Fruit fly (Drosophila melanogaster) S2 (cell line): ENCODE results near the gene Fer1.

Experiments
- CG8478 ChIP-seq: fragments of >200 bp; optimal IDR thresholded peaks from 2 replicates; lab custom pipeline; 2018
- CTCF ChIP-seq, 2 experiments: fragments of >200 bp; optimal IDR thresholded peaks; 2 replicates each; lab custom pipeline; 2018

The Fer1 gene

dm6 chr3R:7129280-7130069 lies 6.5 kb upstream of the Fer1 start, which contains the start of gene CG31248:
Gene CG31248, plus strand, starts transcription at chr3R:7129320.
- no peak for TF ChIP-seq CG8478 (lab: Kevin White, UChicago)
- no peak for TF ChIP-seq CTCF (optimal IDR thresholded peaks at IDR 0.05; lab: Kevin White, UChicago)

- TF ChIP-seq CTCF (optimal IDR thresholded peaks at IDR 0.05; lab: Kevin White, UChicago): no peak
- no peak for TF ChIP-seq CG8478 (lab: Kevin White, UChicago)
Observed at dm6 chr3R:7130827-7131226, 5.2 kb upstream of the Fer1 start.

DNA sequence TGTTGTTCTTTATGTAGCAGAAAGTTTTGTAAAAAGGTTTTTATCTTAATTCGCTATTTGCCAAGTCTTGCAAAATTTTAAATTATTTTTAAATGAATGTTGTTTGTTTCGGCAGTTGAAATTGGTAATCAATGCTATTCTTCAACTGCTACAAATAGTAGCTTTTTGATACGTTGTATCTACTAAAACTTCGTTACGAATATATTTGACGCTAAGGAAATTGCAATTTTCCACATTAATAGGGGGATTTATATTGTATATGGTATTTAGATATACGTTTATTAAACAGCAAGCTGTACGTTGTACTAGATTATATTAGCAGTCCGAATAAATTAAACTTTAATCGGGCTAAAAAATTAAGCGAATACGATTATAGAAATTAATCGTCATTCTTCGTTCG lies 4.7 kb upstream of the Fer1 start, which contains the start of gene CG31493:
Gene CG31493, plus strand, starts transcription at position 301 of the 400 bp plus-strand sequence.
- no peak for TF ChIP-seq CG8478 (lab: Kevin White, UChicago)
- TF ChIP-seq CTCF (optimal IDR thresholded peaks at IDR 0.05; lab: Kevin White, UChicago): no peak

- no peak for TF ChIP-seq CG8478 (lab: Kevin White, UChicago)
Observed at dm6 chr3R:7134715-7135505, 1.1 kb upstream of the Fer1 start.

DNA sequence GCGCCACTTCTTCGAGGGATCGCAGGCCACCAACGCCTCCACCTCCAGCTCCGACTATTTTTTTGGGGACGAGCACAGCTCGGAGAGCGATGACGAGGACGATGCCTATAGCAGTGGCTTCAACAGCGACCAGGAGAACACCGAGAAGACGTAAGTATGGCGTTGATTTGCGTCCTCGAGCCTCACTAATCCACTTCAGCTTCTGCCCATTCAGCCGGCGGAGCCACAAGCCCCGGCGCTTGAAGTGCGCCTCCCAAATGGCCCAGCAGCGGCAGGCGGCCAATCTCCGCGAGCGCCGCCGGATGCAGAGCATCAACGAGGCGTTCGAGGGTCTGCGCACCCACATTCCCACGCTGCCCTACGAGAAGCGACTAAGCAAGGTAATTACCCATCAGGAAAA lies 1.2 kb downstream of the Fer1 start:
- TF ChIP-seq CG8478 (lab: Kevin White, UChicago) (no peak), CTCF (optimal IDR thresholded peaks at IDR 0.05; lab: Kevin White, UChicago) (no peak)

DNA sequence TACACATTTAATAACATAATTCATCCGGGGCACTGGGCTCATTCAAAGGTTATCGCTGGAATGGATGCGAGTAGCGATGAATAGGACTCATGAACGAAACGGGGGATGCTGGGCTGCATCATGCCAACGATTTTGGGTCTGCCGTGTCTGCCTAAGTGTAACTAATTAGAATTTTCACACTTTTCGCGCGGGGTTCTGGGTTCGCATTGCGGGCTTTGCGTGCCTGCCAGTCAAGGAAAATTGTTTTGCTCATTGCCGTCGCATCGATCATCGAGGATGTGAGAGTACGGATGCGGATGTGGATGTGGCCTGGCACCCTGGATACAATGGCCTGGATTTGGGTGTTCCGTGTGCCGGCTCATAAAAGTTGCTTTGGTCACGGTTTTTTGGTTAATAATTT lies 2.1 kb downstream of the Fer1 start:
- no peak for TF ChIP-seq CG8478 (lab: Kevin White, UChicago)

DNA sequence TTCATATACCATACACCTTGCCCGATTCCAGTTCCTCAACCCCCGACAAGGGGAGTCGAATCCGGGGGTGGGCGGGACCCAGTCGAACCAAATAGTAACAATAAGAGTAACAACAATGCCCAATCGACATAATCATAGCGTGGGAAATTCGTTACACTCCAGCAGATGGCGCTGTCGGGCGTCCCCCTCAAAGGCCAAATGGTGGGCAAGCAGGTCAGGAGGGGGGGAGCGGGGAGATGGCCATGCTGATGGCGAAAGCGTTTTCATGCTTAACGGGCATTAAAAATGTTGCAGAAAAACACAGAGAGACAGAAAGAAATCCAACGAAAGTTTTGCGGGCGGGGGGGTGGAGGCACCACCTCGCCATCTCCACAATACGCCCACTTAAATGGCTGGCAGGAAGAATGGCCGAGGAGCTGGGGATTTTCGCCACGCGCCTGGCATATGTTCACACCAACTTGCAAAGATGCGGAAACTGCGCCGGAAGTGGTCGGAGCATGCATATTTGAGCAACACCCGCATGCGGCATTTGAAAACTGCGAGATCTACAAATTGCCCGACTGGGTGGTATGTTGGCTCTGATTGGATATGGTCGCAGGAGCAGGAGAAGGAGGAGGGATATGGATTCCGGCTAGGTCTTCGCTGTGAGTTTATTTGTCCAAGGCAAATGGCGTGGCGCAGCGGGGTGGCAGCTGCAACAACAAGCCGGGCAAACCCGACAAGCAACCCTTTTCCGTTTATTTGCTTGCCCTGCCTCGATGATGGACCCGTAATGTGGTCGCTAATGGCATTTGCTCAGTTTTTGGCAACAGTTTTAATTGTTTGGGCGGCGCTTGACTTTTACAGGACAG lies 3.4 kb downstream of the Fer1 start:
- TF ChIP-seq CTCF (optimal IDR thresholded peaks at IDR 0.05; lab: Kevin White, UChicago): peak; percentile 58 to 72
- no peak for TF ChIP-seq CG8478 (lab: Kevin White, UChicago)

DNA sequence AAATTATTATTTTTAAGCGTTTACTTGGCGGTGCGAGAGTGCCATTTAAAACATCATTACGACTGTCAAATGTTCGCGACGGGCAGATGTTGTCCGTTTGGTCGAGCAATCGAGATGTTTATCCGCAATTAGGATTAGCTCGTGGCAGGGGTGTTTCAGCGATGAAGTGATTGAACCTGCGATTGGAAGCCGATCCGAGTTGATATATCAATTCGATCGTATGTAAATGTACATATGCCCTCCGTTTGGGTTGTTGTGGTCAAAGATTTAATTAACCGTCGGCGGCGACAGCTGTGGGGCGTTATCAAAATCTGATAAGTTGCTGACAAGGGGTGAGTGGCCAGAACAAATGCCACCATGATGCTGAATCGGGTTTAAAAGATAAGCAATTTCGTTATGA lies 6.6 kb downstream of the Fer1 start:
- TF ChIP-seq CG8478 (lab: Kevin White, UChicago) (no peak), CTCF (optimal IDR thresholded peaks at IDR 0.05; lab: Kevin White, UChicago) (no peak)

DNA sequence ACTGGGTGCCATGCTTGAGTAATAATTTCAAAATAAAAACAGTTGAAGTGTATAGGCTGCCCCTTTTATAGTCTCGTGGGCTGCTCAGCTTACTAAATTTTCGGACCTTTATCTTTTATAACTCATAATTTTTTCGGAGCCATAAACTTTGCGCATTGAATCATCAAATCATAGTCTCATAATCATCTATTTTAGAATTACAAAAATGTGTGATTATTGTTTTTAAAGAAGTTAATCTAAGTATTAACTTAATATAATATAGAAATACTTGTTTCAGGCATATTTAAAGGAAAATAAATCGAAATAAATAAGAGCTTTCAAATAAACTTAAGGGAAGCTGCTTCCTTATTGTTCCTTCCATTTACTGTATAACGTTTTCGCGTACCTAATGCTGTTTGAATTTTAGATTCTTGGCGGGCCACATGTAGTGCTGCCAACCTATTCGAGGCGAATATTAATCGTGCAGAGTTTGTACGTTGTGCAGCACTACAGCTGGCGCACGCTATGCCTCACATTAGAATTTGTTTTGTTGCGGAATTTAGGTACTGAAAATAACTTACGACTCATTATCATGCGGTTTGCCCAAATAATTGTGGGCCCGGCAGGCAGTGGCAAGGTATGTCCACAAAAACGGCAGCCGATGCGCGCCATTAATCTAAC lies 8.4 kb downstream of the Fer1 start, which contains the start of the genes CG14610 and CG2656:
Gene CG14610, minus strand, starts transcription at position 51 of the 660 bp plus-strand sequence.
Gene CG2656, plus strand, starts transcription at position 480 of the 660 bp plus-strand sequence.
- TF ChIP-seq CTCF (optimal IDR thresholded peaks at IDR 0.05; lab: Kevin White, UChicago): peak in 1 of 2 experiments; percentile 17
- no peak for TF ChIP-seq CG8478 (lab: Kevin White, UChicago)

DNA sequence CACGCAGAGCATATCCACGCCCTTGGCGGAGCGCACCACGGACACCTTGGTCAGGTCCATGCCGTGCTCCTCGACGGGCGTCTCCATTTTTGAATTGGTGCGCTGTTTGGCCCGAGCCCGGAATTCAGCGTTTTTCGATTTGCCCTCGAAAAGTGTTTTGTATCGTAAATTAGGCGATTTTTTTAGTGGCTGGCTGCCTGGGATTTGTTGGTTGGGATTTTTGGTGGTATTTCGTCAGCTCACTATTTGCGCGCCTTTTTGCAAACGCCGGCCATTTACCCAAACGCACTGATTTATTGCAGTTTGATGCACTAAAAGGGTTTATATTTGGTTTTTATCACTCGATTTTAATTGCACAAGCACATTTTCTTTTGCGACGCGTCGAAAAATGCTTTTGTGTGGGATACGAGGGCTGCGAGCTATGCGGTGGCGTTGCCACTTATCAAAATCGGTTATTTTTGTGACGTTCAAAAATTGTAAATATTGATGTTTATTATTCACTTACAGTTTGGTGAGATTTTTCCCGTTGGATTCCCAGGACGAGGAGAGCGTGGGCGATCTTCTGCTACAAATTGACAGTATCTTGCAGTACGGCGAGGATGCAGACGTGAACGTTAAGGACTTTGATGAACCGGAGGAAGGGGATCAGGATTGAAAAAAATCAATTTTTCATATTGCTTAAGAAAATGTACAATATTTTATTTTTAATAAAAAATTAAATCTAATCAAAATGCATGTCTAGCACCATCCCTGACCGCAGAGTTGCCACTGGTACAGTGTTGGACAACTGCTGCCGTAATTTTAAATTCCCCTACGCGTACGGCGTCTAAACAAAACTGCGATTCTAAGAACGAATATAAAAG lies 14.8 kb downstream of the Fer1 start, which contains the start of the genes gfzf and Sas-4:
Gene gfzf, minus strand, starts transcription at position 425 of the 863 bp plus-strand sequence.
Gene Sas-4, plus strand, starts transcription at position 824 of the 863 bp plus-strand sequence.
- TF ChIP-seq CTCF (optimal IDR thresholded peaks at IDR 0.05; lab: Kevin White, UChicago): no peak
- no peak for TF ChIP-seq CG8478 (lab: Kevin White, UChicago)

DNA sequence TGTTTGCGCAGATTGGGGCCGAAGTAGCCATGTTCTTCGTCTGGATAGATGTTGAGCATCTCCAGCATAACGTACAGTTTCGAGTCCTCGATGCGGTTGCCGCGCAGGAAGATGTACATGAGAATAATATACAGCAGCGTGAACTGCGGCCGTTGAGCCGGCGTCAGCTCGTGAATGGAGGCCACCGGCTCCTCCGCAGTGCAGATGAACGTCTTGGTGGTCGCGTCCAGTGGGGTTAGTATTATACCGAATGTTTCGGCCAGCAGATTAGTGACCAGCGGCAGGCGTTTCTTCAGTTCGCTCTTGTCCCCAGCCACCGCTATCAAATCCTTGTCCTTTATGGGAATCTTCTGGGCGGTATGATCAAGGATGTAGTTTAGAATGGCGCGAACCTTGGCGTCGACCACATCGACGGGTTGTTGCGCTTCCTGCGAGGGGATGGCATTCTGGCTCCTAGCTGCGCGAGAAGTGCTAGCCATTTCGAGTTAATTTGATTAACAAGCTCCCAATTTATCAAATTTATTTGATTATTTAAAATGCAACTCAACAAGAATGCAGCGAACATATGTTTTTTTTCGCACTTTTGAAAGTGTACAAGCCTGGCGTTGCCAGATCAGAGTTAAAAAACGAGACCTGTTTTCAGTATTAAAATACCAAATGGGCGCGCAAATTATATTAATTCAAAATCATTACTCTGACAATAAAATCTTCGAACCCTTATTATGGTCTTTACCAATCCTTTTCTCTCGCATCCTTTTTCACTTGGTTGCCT lies 18.8 kb downstream of the Fer1 start, which contains the start of gene MAGE:
Gene MAGE, minus strand, starts transcription at position 595 of the 772 bp plus-strand sequence.
- TF ChIP-seq CG8478 (lab: Kevin White, UChicago): no peak
- TF ChIP-seq CTCF (optimal IDR thresholded peaks at IDR 0.05; lab: Kevin White, UChicago): no peak

dm6 chr3R:7157102-7157501 lies 21.1 kb downstream of the Fer1 start:
- TF ChIP-seq CTCF (optimal IDR thresholded peaks at IDR 0.05; lab: Kevin White, UChicago) (no peak), CG8478 (lab: Kevin White, UChicago) (no peak)
